Worm (Caenorhabditis elegans): ENCODE measurements around the gene cyp-25A3.
A peak's percentile ranks its signal among the peaks of the same experiment; 100 is the strongest.

Gene cyp-25A3

DNA sequence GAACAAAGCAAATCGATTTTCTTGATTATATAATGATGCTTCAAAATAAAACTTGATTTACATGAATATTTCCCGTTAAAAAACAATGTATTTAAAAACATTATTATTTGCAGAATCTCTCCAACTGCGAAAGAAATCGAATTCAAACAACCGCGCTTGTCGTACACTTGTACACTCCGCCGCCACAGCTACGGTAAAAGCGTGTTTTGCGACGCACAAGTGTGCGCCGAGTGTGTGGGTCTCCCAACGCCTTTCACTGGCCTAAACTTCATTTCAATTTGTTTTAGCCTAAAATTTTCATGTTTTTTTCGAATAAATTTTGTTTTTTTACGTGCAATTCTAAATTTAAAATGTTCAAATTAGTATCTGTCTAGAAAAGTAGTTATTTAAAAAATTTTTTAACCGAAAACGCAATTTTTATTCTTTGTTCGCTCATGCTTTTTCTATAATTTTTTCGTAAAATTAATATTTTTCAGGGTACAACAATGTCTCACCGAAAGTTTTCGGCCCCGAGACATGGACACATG, 27.9 kb upstream of the cyp-25A3 start, which contains the start of gene rpl-3 (continued):
- no peak for TF ChIP-seq sdz-38 (tag; optimal IDR thresholded peaks at IDR 0.05)
- TF ChIP-seq hlh-26 (GFP tag; conservative IDR thresholded peaks at IDR 0.05), result no peak
- TF ChIP-seq hmg-20 (GFP tag; IDR thresholded peaks at IDR 0.05), result peak; percentile 98
- TF ChIP-seq bed-1 (GFP tag; IDR thresholded peaks at IDR 0.05), result peak; percentile 99
- TF ChIP-seq tlf-1 (GFP tag; optimal IDR thresholded peaks at IDR 0.05), result peak; percentile 100
- no peak for TF ChIP-seq nfya-1 (tag; optimal IDR thresholded peaks at IDR 0.05; ENCODE audit: borderline replicate concordance, insufficient read depth)
- peak; percentile 100 for TF ChIP-seq K12H6.12 (tag; optimal IDR thresholded peaks at IDR 0.05)
- TF ChIP-seq ceh-58 (GFP tag; IDR thresholded peaks at IDR 0.05), result peak; percentile 98
- TF ChIP-seq nhr-80 (tag; optimal IDR thresholded peaks at IDR 0.05), result peak; percentile 100
- peak; percentile 100 for TF ChIP-seq cebp-2 (GFP tag; IDR thresholded peaks at IDR 0.05)
- peak; percentile 98 for TF ChIP-seq sea-2 (GFP tag; IDR thresholded peaks at IDR 0.05)
- peak; percentile 98 for TF ChIP-seq die-1 (tag; optimal IDR thresholded peaks at IDR 0.05)
- TF ChIP-seq F55B11.4 (tag; optimal IDR thresholded peaks at IDR 0.05; ENCODE audit: borderline replicate concordance, insufficient read depth), result no peak
- peak; percentile 91 for TF ChIP-seq ztf-18 (tag; optimal IDR thresholded peaks at IDR 0.05)
- peak; percentile 97 for TF ChIP-seq lag-1 (GFP tag; IDR thresholded peaks at IDR 0.05)
- TF ChIP-seq rpc-1 (optimal IDR thresholded peaks at IDR 0.05), result peak; percentile 52
- TF ChIP-seq rpc-1 (tag; optimal IDR thresholded peaks at IDR 0.05), result peak; percentile 21
- TF ChIP-seq gei-17 (GFP tag; optimal IDR thresholded peaks at IDR 0.05), result peak; percentile 95
- peak; percentile 98 for TF ChIP-seq Y53F4B.3 (GFP tag; IDR thresholded peaks at IDR 0.05)
- peak; percentile 95 for TF ChIP-seq T07F8.4 (tag; optimal IDR thresholded peaks at IDR 0.05)
- peak; percentile 99 for TF ChIP-seq lin-40 (tag; optimal IDR thresholded peaks at IDR 0.05)
- TF ChIP-seq sptf-2 (GFP tag; optimal IDR thresholded peaks at IDR 0.05), result peak; percentile 96
- peak; percentile 96 for TF ChIP-seq ztf-25 (GFP tag; IDR thresholded peaks at IDR 0.05)
- peak; percentile 99 for TF ChIP-seq lin-26 (GFP tag; IDR thresholded peaks at IDR 0.05)
- TF ChIP-seq madf-10 (tag; optimal IDR thresholded peaks at IDR 0.05), result peak; percentile 98
- TF ChIP-seq pha-4 (tag; optimal IDR thresholded peaks at IDR 0.05), result peak; percentile 100
- peak; percentile 98 for TF ChIP-seq nfya-2 (GFP tag; IDR thresholded peaks at IDR 0.05)
- TF ChIP-seq rcor-1 (GFP tag; IDR thresholded peaks at IDR 0.05), result peak; percentile 100
- TF ChIP-seq snpc-1.1 (tag; optimal IDR thresholded peaks at IDR 0.05; ENCODE audit: insufficient read depth), result peak; percentile 90
- TF ChIP-seq B0035.1 (tag; optimal IDR thresholded peaks at IDR 0.05), result peak; percentile 97
- TF ChIP-seq egl-18 (GFP tag; IDR thresholded peaks at IDR 0.05), result peak; percentile 100
- TF ChIP-seq dpff-1 (tag; optimal IDR thresholded peaks at IDR 0.05), result peak; percentile 100
- peak; percentile 100 for TF ChIP-seq attf-5 (GFP tag; optimal IDR thresholded peaks at IDR 0.05)
- TF ChIP-seq mxl-1 (tag; optimal IDR thresholded peaks at IDR 0.05), result peak; percentile 92
- peak; percentile 97 for TF ChIP-seq F22D6.2 (tag; optimal IDR thresholded peaks at IDR 0.05)
- peak; percentile 100 for TF ChIP-seq ztf-6 (GFP tag; IDR thresholded peaks at IDR 0.05)
- TF ChIP-seq F37B4.10 (GFP tag; IDR thresholded peaks at IDR 0.05), result peak; percentile 100
- peak; percentile 98 for TF ChIP-seq snpc-1.3 (tag; optimal IDR thresholded peaks at IDR 0.05; ENCODE audit: insufficient read depth)
- peak; percentile 100 for TF ChIP-seq K11D2.4 (GFP tag; IDR thresholded peaks at IDR 0.05)
- TF ChIP-seq Y67H2A.10 (GFP tag; conservative IDR thresholded peaks at IDR 0.05), result peak; percentile 100
- peak; percentile 40 for TF ChIP-seq hlh-12 (tag; optimal IDR thresholded peaks at IDR 0.05)
- peak; percentile 93 for TF ChIP-seq mel-28 (tag; optimal IDR thresholded peaks at IDR 0.05; ENCODE audit: borderline replicate concordance)
- peak; percentile 100 for TF ChIP-seq somi-1 (GFP tag; optimal IDR thresholded peaks at IDR 0.05)
- peak; percentile 100 for TF ChIP-seq chd-7 (tag; optimal IDR thresholded peaks at IDR 0.05)
- peak; percentile 100 for TF ChIP-seq F52B5.7 (tag; optimal IDR thresholded peaks at IDR 0.05)
- TF ChIP-seq snpc-3.4 (tag; optimal IDR thresholded peaks at IDR 0.05), result peak; percentile 99
- TF ChIP-seq akir-1 (GFP tag; optimal IDR thresholded peaks at IDR 0.05), result peak; percentile 93
- peak; percentile 89 for TF ChIP-seq F57A8.1 (GFP tag; optimal IDR thresholded peaks at IDR 0.05)

Data from whole organism, young adult.